In the genomic region with DNA sequence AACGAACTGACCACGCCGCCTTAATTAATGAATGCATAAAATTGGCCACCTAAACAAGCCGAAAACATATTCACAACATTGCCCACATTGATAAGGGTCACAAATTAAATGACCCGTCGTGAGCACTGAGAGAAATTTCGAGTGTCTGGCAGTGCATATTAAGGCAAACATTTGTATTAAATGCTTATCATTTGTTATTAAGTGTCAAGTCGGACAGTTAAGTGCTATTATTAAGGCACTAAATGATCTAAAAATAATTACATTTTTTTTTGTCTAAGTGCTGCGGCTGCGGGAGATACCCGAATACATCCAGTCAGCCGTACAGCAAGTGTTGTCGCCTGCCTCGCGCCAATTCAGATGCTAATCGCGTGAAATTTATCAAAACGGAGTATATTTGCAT, we compare ENCODE assay signal across 1 fruit fly cellular context.
A peak's percentile ranks its signal among the peaks of the same experiment; 100 is the strongest.
TF ChIP-seq lines count a peak whose summit lies in the region.

No protein-coding gene starts in this region.

TF ChIP-seq in whole organism, embryonic, 481 proteins besides CTCF, POLR2A, EP300 and RAD21 (continued from another document and continues in another):
- TF ChIP-seq CG1647 (GFP tag; optimal IDR thresholded peaks at IDR 0.05; lab: Kevin White, UChicago) = peak; percentile 31
- TF ChIP-seq Fer2 (tag; optimal IDR thresholded peaks at IDR 0.05; lab: Kevin White, UChicago) = no peak
- TF ChIP-seq CG4328 (GFP tag; optimal IDR thresholded peaks at IDR 0.05; lab: Kevin White, UChicago) = no peak
- no peak for TF ChIP-seq prd (optimal IDR thresholded peaks at IDR 0.05; lab: Kevin White, UChicago)
- peak; percentile 83 for TF ChIP-seq prd (GFP tag; IDR thresholded peaks at IDR 0.05; lab: Robert Waterston, UW)
- no peak for TF ChIP-seq sc (optimal IDR thresholded peaks at IDR 0.05; lab: Kevin White, UChicago)
- TF ChIP-seq sc (GFP tag; optimal IDR thresholded peaks at IDR 0.05; lab: Kevin White, UChicago) = peak; percentile 17
- TF ChIP-seq Hsf (GFP tag; optimal IDR thresholded peaks at IDR 0.05; lab: Kevin White, UChicago) = peak; percentile 26
- TF ChIP-seq CG4360 (GFP tag; IDR thresholded peaks at IDR 0.05; lab: Robert Waterston, UW) = no peak
- peak; percentile 69; the same call in 1 of the 3 replicates for TF ChIP-seq Dbx (GFP tag; IDR thresholded peaks at IDR 0.05; lab: Robert Waterston, UW)
- TF ChIP-seq slou (GFP tag; optimal IDR thresholded peaks at IDR 0.05; lab: Kevin White, UChicago) = no peak
- peak; percentile 67; the same call in 2 of the 3 replicates for TF ChIP-seq so (GFP tag; IDR thresholded peaks at IDR 0.05; lab: Robert Waterston, UW)
- TF ChIP-seq CG17385 (GFP tag; optimal IDR thresholded peaks at IDR 0.05; lab: Kevin White, UChicago) = peak; percentile 50
- TF ChIP-seq CG14014 (GFP tag; IDR thresholded peaks at IDR 0.05; lab: Robert Waterston, UW) = no peak
- peak; percentile 67 for TF ChIP-seq CG32772 (GFP tag; IDR thresholded peaks at IDR 0.05; lab: Robert Waterston, UW)
- no peak for TF ChIP-seq abd-A (tag; optimal IDR thresholded peaks at IDR 0.05; lab: Kevin White, UChicago)
- peak; percentile 91 for TF ChIP-seq Ets65A (GFP tag; lab: Kevin White, UChicago)
- no peak for TF ChIP-seq lola (GFP tag; optimal IDR thresholded peaks at IDR 0.05; lab: Kevin White, UChicago)
- peak; percentile 49 for TF ChIP-seq CG2712 (tag; optimal IDR thresholded peaks at IDR 0.05; lab: Kevin White, UChicago)
- no peak for TF ChIP-seq Hmx (GFP tag; optimal IDR thresholded peaks at IDR 0.05; lab: Kevin White, UChicago)
- TF ChIP-seq Elba2 (GFP tag; optimal IDR thresholded peaks at IDR 0.05; lab: Kevin White, UChicago) = no peak
- TF ChIP-seq CG12104 (GFP tag; optimal IDR thresholded peaks at IDR 0.05; lab: Kevin White, UChicago) = peak; percentile 25
- peak; percentile 29 for TF ChIP-seq Myb (GFP tag; optimal IDR thresholded peaks at IDR 0.05; lab: Kevin White, UChicago)
- peak; percentile 76 for TF ChIP-seq CG2120 (GFP tag; optimal IDR thresholded peaks at IDR 0.05; lab: Kevin White, UChicago)
- TF ChIP-seq sens-2 (GFP tag; IDR thresholded peaks at IDR 0.05; lab: Robert Waterston, UW) = peak; percentile 48; the same call in 1 of the 2 replicates
- peak; percentile 70 for TF ChIP-seq bcd (GFP tag; optimal IDR thresholded peaks at IDR 0.05; lab: Kevin White, UChicago)
- TF ChIP-seq CG4282 (GFP tag; optimal IDR thresholded peaks at IDR 0.05; lab: Kevin White, UChicago) = no peak
- peak; percentile 87 for TF ChIP-seq CG14441 (GFP tag; IDR thresholded peaks at IDR 0.05; lab: Robert Waterston, UW)
- TF ChIP-seq org-1 (GFP tag; optimal IDR thresholded peaks at IDR 0.05; lab: Kevin White, UChicago) = peak; percentile 46
- TF ChIP-seq CG3847 (GFP tag; IDR thresholded peaks at IDR 0.05; lab: Robert Waterston, UW) = peak; percentile 53
- TF ChIP-seq Dip2 (GFP tag; IDR thresholded peaks at IDR 0.05; lab: Robert Waterston, UW) = no peak
- TF ChIP-seq grn (GFP tag; optimal IDR thresholded peaks at IDR 0.05; lab: Kevin White, UChicago) = peak; percentile 9
- TF ChIP-seq H15 (GFP tag; IDR thresholded peaks at IDR 0.05; lab: Robert Waterston, UW) = peak; percentile 70; the same call in 1 of the 3 replicates
- peak; percentile 49 for TF ChIP-seq run (tag; optimal IDR thresholded peaks at IDR 0.05; lab: Kevin White, UChicago)
- 0 out of 2 replicates have a peak, but pooled peaks have one; percentile 7 for TF ChIP-seq CG17612 (GFP tag; IDR thresholded peaks at IDR 0.05; lab: Robert Waterston, UW)
- TF ChIP-seq ssp (GFP tag; IDR thresholded peaks at IDR 0.05; lab: Robert Waterston, UW) = 0 out of 2 replicates have a peak, but pooled peaks have one; percentile 32
- no peak for TF ChIP-seq Tbp (GFP tag; optimal IDR thresholded peaks at IDR 0.05; lab: Kevin White, UChicago)
- peak; percentile 46; the same call in 1 of the 2 replicates for TF ChIP-seq CG32767 (GFP tag; IDR thresholded peaks at IDR 0.05; lab: Robert Waterston, UW)
- TF ChIP-seq CG6683 (GFP tag; optimal IDR thresholded peaks at IDR 0.05; lab: Kevin White, UChicago) = no peak
- TF ChIP-seq CG18262 (tag; optimal IDR thresholded peaks at IDR 0.05; lab: Kevin White, UChicago) = peak; percentile 43
- TF ChIP-seq CG1529 (GFP tag; optimal IDR thresholded peaks at IDR 0.05; lab: Kevin White, UChicago) = peak; percentile 2
- no peak for TF ChIP-seq Poxn (GFP tag; IDR thresholded peaks at IDR 0.05; lab: Robert Waterston, UW)
- peak; percentile 66 to 72 for TF ChIP-seq dpn (GFP tag; optimal IDR thresholded peaks at IDR 0.05; lab: Kevin White, UChicago)
- TF ChIP-seq schlank (tag; optimal IDR thresholded peaks at IDR 0.05; lab: Kevin White, UChicago) = no peak
- TF ChIP-seq NC2α (GFP tag; optimal IDR thresholded peaks at IDR 0.05; lab: Kevin White, UChicago) = no peak
- peak; percentile 24 for TF ChIP-seq CG18619 (GFP tag; optimal IDR thresholded peaks at IDR 0.05; lab: Kevin White, UChicago)
- TF ChIP-seq unc-4 (GFP tag; IDR thresholded peaks at IDR 0.05; lab: Robert Waterston, UW; ENCODE audit: partially characterized antibody) = no peak
- no peak for TF ChIP-seq CG42726 (GFP tag; IDR thresholded peaks at IDR 0.05; lab: Robert Waterston, UW; ENCODE audit: partially characterized antibody)
- TF ChIP-seq CG3407 (GFP tag; optimal IDR thresholded peaks at IDR 0.05; lab: Kevin White, UChicago) = peak; percentile 15
- TF ChIP-seq az2 (GFP tag; optimal IDR thresholded peaks at IDR 0.05; lab: Kevin White, UChicago) = peak; percentile 66
- TF ChIP-seq Bgb (GFP tag; IDR thresholded peaks at IDR 0.05; lab: Robert Waterston, UW; ENCODE audit: partially characterized antibody) = no peak
- TF ChIP-seq gro (GFP tag; optimal IDR thresholded peaks at IDR 0.05; lab: Kevin White, UChicago) = no peak
- TF ChIP-seq Chrac-16 (GFP tag; optimal IDR thresholded peaks at IDR 0.05; lab: Kevin White, UChicago) = peak; percentile 26
- peak; percentile 42; the same call in 2 of the 3 replicates for TF ChIP-seq CG17361 (GFP tag; IDR thresholded peaks at IDR 0.05; lab: Robert Waterston, UW)
- no peak for TF ChIP-seq pfk (GFP tag; optimal IDR thresholded peaks at IDR 0.05; lab: Kevin White, UChicago)
- no peak for TF ChIP-seq B-H2 (GFP tag; optimal IDR thresholded peaks at IDR 0.05; lab: Kevin White, UChicago)
- 0 out of 2 replicates have a peak, but pooled peaks have one; percentile 33 for TF ChIP-seq CG16779 (GFP tag; IDR thresholded peaks at IDR 0.05; lab: Robert Waterston, UW)
- peak; percentile 58 for TF ChIP-seq ara (GFP tag; IDR thresholded peaks at IDR 0.05; lab: Robert Waterston, UW)
- TF ChIP-seq pan (optimal IDR thresholded peaks at IDR 0.05; lab: Kevin White, UChicago) = no peak
- peak in 1 of 2 experiments; percentile 78 for TF ChIP-seq pan (GFP tag; optimal IDR thresholded peaks at IDR 0.05 in 1 of 2, IDR thresholded peaks at IDR 0.05 in 1 of 2)
- TF ChIP-seq nerfin-1 (tag; optimal IDR thresholded peaks at IDR 0.05; lab: Kevin White, UChicago) = no peak
- no peak for TF ChIP-seq Nf-YB (GFP tag; optimal IDR thresholded peaks at IDR 0.05; lab: Kevin White, UChicago)
- TF ChIP-seq Six4 (GFP tag; optimal IDR thresholded peaks at IDR 0.05; lab: Kevin White, UChicago) = peak; percentile 28
- peak; percentile 19 for TF ChIP-seq CG33213 (GFP tag; optimal IDR thresholded peaks at IDR 0.05; lab: Kevin White, UChicago)
- TF ChIP-seq crc (GFP tag; optimal IDR thresholded peaks at IDR 0.05; lab: Kevin White, UChicago) = no peak
- TF ChIP-seq CG6654 (GFP tag; optimal IDR thresholded peaks at IDR 0.05; lab: Kevin White, UChicago) = no peak
- TF ChIP-seq ab (GFP tag; optimal IDR thresholded peaks at IDR 0.05; lab: Kevin White, UChicago) = peak; percentile 51
- peak; percentile 24 for TF ChIP-seq Bteb2 (GFP tag; optimal IDR thresholded peaks at IDR 0.05; lab: Kevin White, UChicago)
- TF ChIP-seq CG34224 (GFP tag; IDR thresholded peaks at IDR 0.05; lab: Robert Waterston, UW; ENCODE audit: partially characterized antibody) = no peak
- TF ChIP-seq CG9817 (tag; optimal IDR thresholded peaks at IDR 0.05; lab: Kevin White, UChicago) = peak; percentile 50
- TF ChIP-seq CG10431 (GFP tag; optimal IDR thresholded peaks at IDR 0.05; lab: Kevin White, UChicago) = no peak
- TF ChIP-seq CG15073 (GFP tag; optimal IDR thresholded peaks at IDR 0.05; lab: Kevin White, UChicago) = no peak
- TF ChIP-seq CG7839 (tag; optimal IDR thresholded peaks at IDR 0.05; lab: Kevin White, UChicago) = peak; percentile 79
- peak; percentile 49 to 50 for TF ChIP-seq chif (GFP tag; optimal IDR thresholded peaks at IDR 0.05; lab: Kevin White, UChicago)
- no peak for TF ChIP-seq cg (GFP tag; optimal IDR thresholded peaks at IDR 0.05; lab: Kevin White, UChicago)
- no peak for TF ChIP-seq ato (GFP tag; IDR thresholded peaks at IDR 0.05; lab: Robert Waterston, UW; ENCODE audit: partially characterized antibody)
- TF ChIP-seq al (GFP tag; IDR thresholded peaks at IDR 0.05; lab: Robert Waterston, UW) = peak; percentile 70
- peak; percentile 54 for TF ChIP-seq CG18599 (GFP tag; optimal IDR thresholded peaks at IDR 0.05; lab: Kevin White, UChicago)
- TF ChIP-seq en (GFP tag; optimal IDR thresholded peaks at IDR 0.05; lab: Kevin White, UChicago) = peak; percentile 33
- peak; percentile 40 for TF ChIP-seq CG10979 (tag; optimal IDR thresholded peaks at IDR 0.05; lab: Kevin White, UChicago)
- no peak for TF ChIP-seq hb (GFP tag; IDR thresholded peaks at IDR 0.05; lab: Robert Waterston, UW; ENCODE audit: partially characterized antibody)
- TF ChIP-seq tgo (GFP tag; IDR thresholded peaks at IDR 0.05; lab: Robert Waterston, UW) = peak; percentile 70
- no peak for TF ChIP-seq Max (GFP tag; optimal IDR thresholded peaks at IDR 0.05; lab: Kevin White, UChicago)
- no peak for TF ChIP-seq CG11398 (GFP tag; optimal IDR thresholded peaks at IDR 0.05; lab: Kevin White, UChicago)
- TF ChIP-seq amos (GFP tag; IDR thresholded peaks at IDR 0.05; lab: Robert Waterston, UW; ENCODE audit: partially characterized antibody) = no peak
- peak; percentile 55 for TF ChIP-seq HLH54F (GFP tag; optimal IDR thresholded peaks at IDR 0.05; lab: Kevin White, UChicago)
- TF ChIP-seq pnt (GFP tag; optimal IDR thresholded peaks at IDR 0.05; lab: Kevin White, UChicago) = peak; percentile 48
- no peak for TF ChIP-seq HLH4C (GFP tag; IDR thresholded peaks at IDR 0.05; lab: Robert Waterston, UW; ENCODE audit: partially characterized antibody)
- peak; percentile 54 for TF ChIP-seq scrt (GFP tag; optimal IDR thresholded peaks at IDR 0.05; lab: Kevin White, UChicago)
- no peak for TF ChIP-seq tll (GFP tag; optimal IDR thresholded peaks at IDR 0.05; lab: Kevin White, UChicago)
- TF ChIP-seq CG10959 (GFP tag; IDR thresholded peaks at IDR 0.05; lab: Robert Waterston, UW) = no peak
- peak; percentile 29 for TF ChIP-seq CG3995 (GFP tag; optimal IDR thresholded peaks at IDR 0.05; lab: Kevin White, UChicago)
- no peak for TF ChIP-seq dan (GFP tag; IDR thresholded peaks at IDR 0.05; lab: Robert Waterston, UW)
- TF ChIP-seq C15 (GFP tag; IDR thresholded peaks at IDR 0.05; lab: Robert Waterston, UW) = 0 out of 3 replicates have a peak, but pooled peaks have one; percentile 35
- no peak for TF ChIP-seq Sry-β (GFP tag; optimal IDR thresholded peaks at IDR 0.05; lab: Kevin White, UChicago)
- TF ChIP-seq CkIIα-i1 (GFP tag; IDR thresholded peaks at IDR 0.05; lab: Robert Waterston, UW) = no peak
- TF ChIP-seq Ptx1 (GFP tag; IDR thresholded peaks at IDR 0.05; lab: Robert Waterston, UW) = peak; percentile 81
- peak; percentile 55; the same call in 2 of the 3 replicates for TF ChIP-seq CG7357 (GFP tag; IDR thresholded peaks at IDR 0.05; lab: Robert Waterston, UW)
- TF ChIP-seq CG17328 (GFP tag; IDR thresholded peaks at IDR 0.05; lab: Robert Waterston, UW) = peak; percentile 75
- TF ChIP-seq rib (GFP tag; IDR thresholded peaks at IDR 0.05; lab: Robert Waterston, UW) = 0 out of 2 replicates have a peak, but pooled peaks have one; percentile 15
- no peak for TF ChIP-seq CG4854 (GFP tag; optimal IDR thresholded peaks at IDR 0.05; lab: Kevin White, UChicago)
- peak; percentile 80 for TF ChIP-seq CG11504 (tag; optimal IDR thresholded peaks at IDR 0.05; lab: Kevin White, UChicago)
- peak; percentile 47 for TF ChIP-seq CG12219 (GFP tag; optimal IDR thresholded peaks at IDR 0.05; lab: Kevin White, UChicago)
- no peak for TF ChIP-seq BtbVII (GFP tag; optimal IDR thresholded peaks at IDR 0.05; lab: Kevin White, UChicago)
- peak; percentile 56 for TF ChIP-seq Camta (GFP tag; optimal IDR thresholded peaks at IDR 0.05; lab: Kevin White, UChicago)
- TF ChIP-seq Oaz (GFP tag; IDR thresholded peaks at IDR 0.05; lab: Robert Waterston, UW) = no peak
- peak; percentile 8 for TF ChIP-seq pb (GFP tag; optimal IDR thresholded peaks at IDR 0.05; lab: Kevin White, UChicago)
- TF ChIP-seq Atf6 (GFP tag; IDR thresholded peaks at IDR 0.05; lab: Robert Waterston, UW) = no peak; the same call in 1 of the 2 replicates
- TF ChIP-seq fru (optimal IDR thresholded peaks at IDR 0.05; lab: Kevin White, UChicago) = no peak
- no peak for TF ChIP-seq CG11247 (GFP tag; IDR thresholded peaks at IDR 0.05; lab: Robert Waterston, UW)
- TF ChIP-seq CG3838 (GFP tag; optimal IDR thresholded peaks at IDR 0.05; lab: Kevin White, UChicago) = no peak
- TF ChIP-seq Opbp (GFP tag; IDR thresholded peaks at IDR 0.05; lab: Robert Waterston, UW; ENCODE audit: partially characterized antibody) = no peak
- TF ChIP-seq CG13123 (GFP tag; optimal IDR thresholded peaks at IDR 0.05; lab: Kevin White, UChicago) = no peak
- TF ChIP-seq sob (GFP tag; IDR thresholded peaks at IDR 0.05; lab: Robert Waterston, UW) = peak; percentile 82
- TF ChIP-seq Side (GFP tag; optimal IDR thresholded peaks at IDR 0.05; lab: Kevin White, UChicago) = no peak
- TF ChIP-seq btn (GFP tag; optimal IDR thresholded peaks at IDR 0.05; lab: Kevin White, UChicago) = peak; percentile 39
- TF ChIP-seq CG7928 (GFP tag; optimal IDR thresholded peaks at IDR 0.05; lab: Kevin White, UChicago) = peak; percentile 10
- TF ChIP-seq CG33557 (GFP tag; optimal IDR thresholded peaks at IDR 0.05; lab: Kevin White, UChicago) = no peak
- TF ChIP-seq hkb (optimal IDR thresholded peaks at IDR 0.05; lab: Kevin White, UChicago) = no peak
- peak; percentile 50 for TF ChIP-seq hkb (GFP tag; IDR thresholded peaks at IDR 0.05; lab: Robert Waterston, UW)
- TF ChIP-seq gem (tag; optimal IDR thresholded peaks at IDR 0.05; lab: Kevin White, UChicago) = peak; percentile 81
- TF ChIP-seq ttk (GFP tag; IDR thresholded peaks at IDR 0.05; lab: Robert Waterston, UW) = peak; percentile 74
- TF ChIP-seq CG11093 (GFP tag; IDR thresholded peaks at IDR 0.05; lab: Robert Waterston, UW) = peak; percentile 54; the same call in 1 of the 3 replicates
- TF ChIP-seq HHEX (GFP tag; optimal IDR thresholded peaks at IDR 0.05; lab: Kevin White, UChicago) = peak; percentile 60
- TF ChIP-seq CG4424 (GFP tag; optimal IDR thresholded peaks at IDR 0.05; lab: Kevin White, UChicago) = peak; percentile 57
- peak; percentile 65 for TF ChIP-seq H2.0 (GFP tag; IDR thresholded peaks at IDR 0.05; lab: Robert Waterston, UW)
